Worm (Caenorhabditis elegans): Measurements from ENCODE around the gene Y73C8B.1.
A peak's percentile ranks its signal among the peaks of the same experiment; 100 is the strongest.

The Y73C8B.1 gene

DNA sequence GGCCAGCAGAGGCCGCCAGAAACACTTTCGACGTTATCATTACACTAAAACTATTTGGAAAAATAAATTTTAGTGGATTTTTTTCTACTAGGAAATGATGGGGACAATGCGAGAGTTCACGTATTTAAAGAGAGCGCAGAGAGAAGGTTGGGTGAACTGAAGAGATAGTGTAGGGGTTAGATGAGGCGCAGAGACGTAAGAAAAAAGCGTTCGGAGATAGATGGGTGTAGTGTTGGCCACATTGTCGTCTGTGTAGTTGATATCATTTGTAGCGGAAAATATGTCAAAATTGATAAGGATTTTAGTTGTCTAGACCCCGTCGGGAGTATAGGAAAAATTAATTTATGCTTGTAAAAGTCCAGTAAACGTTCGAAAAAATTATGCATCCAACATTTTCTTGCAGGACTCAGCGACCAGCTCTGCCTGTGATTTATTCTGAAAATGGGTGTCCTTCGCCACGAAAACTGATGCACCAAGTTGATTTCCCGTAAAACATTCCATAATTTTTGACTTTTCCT is 3.5 kb downstream of the Y73C8B.1 start, which contains the start of the genes Y73C8B.3 and Y73C8B.9:
Gene Y73C8B.3 (minus strand): TSS at position 147 of the 518 bp plus-strand sequence.
Gene Y73C8B.9 (plus strand): TSS at position 468 of the 518 bp plus-strand sequence.
- TF ChIP-seq ztf-4 (tag; optimal IDR thresholded peaks at IDR 0.05): no peak
- peak; percentile 32 for TF ChIP-seq snu-23 (GFP tag; optimal IDR thresholded peaks at IDR 0.05)
- no peak for TF ChIP-seq unc-86 (tag; optimal IDR thresholded peaks at IDR 0.05)
- TF ChIP-seq lin-39 (tag; optimal IDR thresholded peaks at IDR 0.05): no peak
- TF ChIP-seq unc-30 (tag; optimal IDR thresholded peaks at IDR 0.05): no peak
- TF ChIP-seq ama-1 (optimal IDR thresholded peaks at IDR 0.05): no peak
- no peak for TF ChIP-seq pqm-1 (tag; optimal IDR thresholded peaks at IDR 0.05)
- no peak for TF ChIP-seq F16B12.6 (tag; optimal IDR thresholded peaks at IDR 0.05)
- peak in 2 of 6 experiments; percentile 35 to 65 for TF ChIP-seq elt-3 (tag; optimal IDR thresholded peaks at IDR 0.05)
- TF ChIP-seq mdl-1 (tag; optimal IDR thresholded peaks at IDR 0.05): no peak
- TF ChIP-seq nhr-76 (tag; optimal IDR thresholded peaks at IDR 0.05): no peak
- no peak for TF ChIP-seq C16A3.4 (tag; optimal IDR thresholded peaks at IDR 0.05)
- no peak for TF ChIP-seq lsy-2 (tag; optimal IDR thresholded peaks at IDR 0.05)
- TF ChIP-seq ets-5 (GFP tag; IDR thresholded peaks at IDR 0.05): no peak
- TF ChIP-seq swsn-7 (tag; optimal IDR thresholded peaks at IDR 0.05): no peak
- TF ChIP-seq aly-2 (tag; optimal IDR thresholded peaks at IDR 0.05): no peak
- TF ChIP-seq grh-1 (GFP tag; IDR thresholded peaks at IDR 0.05): no peak
- TF ChIP-seq vab-15 (tag; optimal IDR thresholded peaks at IDR 0.05): no peak
- peak; percentile 9 to 11 for TF ChIP-seq efl-1 (optimal IDR thresholded peaks at IDR 0.05)
- TF ChIP-seq efl-1 (GFP tag; optimal IDR thresholded peaks at IDR 0.05 in 1 of 2): no peak
- TF ChIP-seq ceh-82 (tag; optimal IDR thresholded peaks at IDR 0.05): no peak
- TF ChIP-seq lir-3 (tag; optimal IDR thresholded peaks at IDR 0.05; ENCODE audit: poor library complexity): no peak
- no peak for TF ChIP-seq fkh-8 (tag; optimal IDR thresholded peaks at IDR 0.05)
- no peak for TF ChIP-seq zip-4 (GFP tag; optimal IDR thresholded peaks at IDR 0.05)
- peak; percentile 73 for TF ChIP-seq elt-2 (tag; optimal IDR thresholded peaks at IDR 0.05)
- TF ChIP-seq nhr-12 (tag; optimal IDR thresholded peaks at IDR 0.05): no peak
- no peak for TF ChIP-seq tbx-2 (tag; optimal IDR thresholded peaks at IDR 0.05)
- TF ChIP-seq lin-35 (GFP tag; optimal IDR thresholded peaks at IDR 0.05): no peak
- peak; percentile 33 for TF ChIP-seq nhr-90 (tag; optimal IDR thresholded peaks at IDR 0.05; ENCODE audit: poor library complexity)
- TF ChIP-seq skn-1 (tag; optimal IDR thresholded peaks at IDR 0.05): no peak
- no peak for TF ChIP-seq ztf-11 (tag; optimal IDR thresholded peaks at IDR 0.05)
- TF ChIP-seq unc-62 (GFP tag; optimal IDR thresholded peaks at IDR 0.05): no peak
- no peak for TF ChIP-seq unc-98 (GFP tag; IDR thresholded peaks at IDR 0.05)
- no peak for TF ChIP-seq tlp-1 (tag; optimal IDR thresholded peaks at IDR 0.05)
- no peak for TF ChIP-seq nhr-77 (tag; optimal IDR thresholded peaks at IDR 0.05)
- TF ChIP-seq hlh-4 (tag; optimal IDR thresholded peaks at IDR 0.05): no peak
- TF ChIP-seq pax-3 (tag; optimal IDR thresholded peaks at IDR 0.05): no peak
- TF ChIP-seq efl-3 (GFP tag; optimal IDR thresholded peaks at IDR 0.05): no peak
- no peak for TF ChIP-seq pag-3 (tag; optimal IDR thresholded peaks at IDR 0.05; ENCODE audit: borderline replicate concordance, insufficient read depth)
- no peak for TF ChIP-seq C04F5.9 (tag; optimal IDR thresholded peaks at IDR 0.05)
- no peak for TF ChIP-seq dpl-1 (GFP tag; optimal IDR thresholded peaks at IDR 0.05)
- TF ChIP-seq rnt-1 (tag; optimal IDR thresholded peaks at IDR 0.05): peak; percentile 14
- no peak for TF ChIP-seq nhr-28 (tag; optimal IDR thresholded peaks at IDR 0.05)
- no peak for TF ChIP-seq zag-1 (tag; optimal IDR thresholded peaks at IDR 0.05)
- TF ChIP-seq sup-37 (GFP tag; optimal IDR thresholded peaks at IDR 0.05): no peak
- peak; percentile 29 for TF ChIP-seq nhr-20 (tag; optimal IDR thresholded peaks at IDR 0.05)
- no peak for TF ChIP-seq Y116A8C.19 (tag; optimal IDR thresholded peaks at IDR 0.05; ENCODE audit: borderline replicate concordance)
- TF ChIP-seq fkh-4 (tag; optimal IDR thresholded peaks at IDR 0.05; ENCODE audit: borderline replicate concordance): no peak
- TF ChIP-seq lin-14 (GFP tag; optimal IDR thresholded peaks at IDR 0.05): no peak
- no peak for TF ChIP-seq egl-13 (tag; optimal IDR thresholded peaks at IDR 0.05)
- no peak for TF ChIP-seq dsc-1 (tag; optimal IDR thresholded peaks at IDR 0.05)
- no peak for TF ChIP-seq mep-1 (tag; optimal IDR thresholded peaks at IDR 0.05)
- TF ChIP-seq aha-1 (tag; optimal IDR thresholded peaks at IDR 0.05): no peak
- TF ChIP-seq ceh-90 (tag; optimal IDR thresholded peaks at IDR 0.05): no peak
